Fruit fly (Drosophila melanogaster) whole organism: ENCODE results near the gene PGRP-LA.

Source experiments
- CG8478 ChIP-seq: fragments of >200 bp; optimal IDR thresholded peaks from 2 replicates; lab custom pipeline; 2018; ENCODE audit warnings: inconsistent platforms
- Dll ChIP-seq: fragments of >200 bp; optimal IDR thresholded peaks from 2 replicates; lab custom pipeline; 2017
- EcR ChIP-seq, 2 experiments: fragments of >200 bp; optimal IDR thresholded peaks; 2 replicates each; lab custom pipeline; 2017; ENCODE audit warnings: missing biosample characterization in 2 of 2, missing genetic modification characterization in 2 of 2, missing genetic modification reagents in 2 of 2
- pan ChIP-seq: fragments of >200 bp; optimal IDR thresholded peaks from 2 replicates; lab custom pipeline; 2017
- psq ChIP-seq: fragments of >200 bp; optimal IDR thresholded peaks from 2 replicates; lab custom pipeline; 2017
- usp ChIP-seq: fragments of >200 bp; optimal IDR thresholded peaks from 2 replicates; lab custom pipeline; 2017; ENCODE audit warnings: missing biosample characterization, missing genetic modification characterization, mixed read lengths

dm6 chr3L:9339021-9339420, 4.9 kb downstream of the PGRP-LA start:
- no peak for TF ChIP-seq usp
- TF ChIP-seq CG8478 (lab: Kevin White, UChicago) = no peak
- TF ChIP-seq psq (lab: Kevin White, UChicago) = no peak
- no peak for TF ChIP-seq pan (lab: Kevin White, UChicago)
- no peak for TF ChIP-seq Dll (lab: Kevin White, UChicago)
- TF ChIP-seq EcR (GFP tag; optimal IDR thresholded peaks at IDR 0.05; lab: Kevin White, UChicago) = no peak
